Worm (Caenorhabditis elegans): ENCODE results near the gene akap-1.

- TF ChIP-seq flt-1 (GFP tag; IDR thresholded peaks at IDR 0.05) (no peak), ref-1 (GFP tag; conservative IDR thresholded peaks at IDR 0.05) (no peak), klf-2 (GFP tag; conservative IDR thresholded peaks at IDR 0.05) (no peak), cog-1 (tag; optimal IDR thresholded peaks at IDR 0.05) (no peak)
Measured at ce11 chrIII:6411430-6411829, 58.2 kb downstream of the akap-1 start.

Data from whole organism, midembryonic.